Worm (Caenorhabditis elegans) whole organism, L3 larva: Measurements from ENCODE around the gene srg-32.

Experiments used
- elt-1 ChIP-seq: fragments of 150-350 bp; optimal IDR thresholded peaks from 2 replicates; lab custom pipeline; 2014; ENCODE audit warnings: missing biosample characterization, missing genetic modification characterization
- fos-1 ChIP-seq: fragments of 150-350 bp; optimal IDR thresholded peaks from 2 replicates; lab custom pipeline; 2014; ENCODE audit warnings: missing biosample characterization, missing genetic modification characterization
- mml-1 ChIP-seq: fragments of 150-350 bp; sonication (generic microtip); optimal IDR thresholded peaks from 3 replicates; lab custom pipeline; 2014; ENCODE audit warnings: missing biosample characterization, missing genetic modification characterization
- nhr-12 ChIP-seq: fragments of 150-350 bp; optimal IDR thresholded peaks from 2 replicates; lab custom pipeline; 2014; ENCODE audit warnings: missing biosample characterization, missing genetic modification characterization
- nhr-77 ChIP-seq: fragments of 150-350 bp; optimal IDR thresholded peaks from 2 replicates; lab custom pipeline; 2014; ENCODE audit warnings: missing biosample characterization, missing genetic modification characterization

DNA sequence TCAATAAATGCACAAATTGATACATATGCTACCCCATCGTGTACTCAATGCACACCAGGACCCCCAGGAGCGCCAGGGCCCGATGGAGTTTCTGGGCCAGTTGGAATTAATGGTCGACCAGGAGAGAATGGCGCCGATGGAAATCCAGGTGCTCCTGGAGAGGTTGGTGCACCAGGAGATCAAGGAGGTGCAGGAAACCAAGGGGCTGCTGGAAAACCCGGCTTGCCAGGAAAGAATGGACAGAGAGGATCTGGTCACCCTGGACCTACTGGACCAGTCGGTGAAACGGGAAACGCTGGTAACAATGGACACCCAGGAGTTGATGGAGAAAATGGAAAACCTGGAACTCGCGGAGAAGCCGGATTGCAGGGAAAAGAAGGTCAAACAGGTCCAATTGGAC, 27.0 kb downstream of the srg-32 start:
- TF ChIP-seq mml-1 (tag; lab: Kevin White, UChicago) = no peak
- TF ChIP-seq elt-1 (tag; lab: Kevin White, UChicago) = no peak
- no peak for TF ChIP-seq nhr-12 (tag; lab: Kevin White, UChicago)
- TF ChIP-seq fos-1 (tag; lab: Kevin White, UChicago) = no peak
- TF ChIP-seq nhr-77 (tag; lab: Kevin White, UChicago) = no peak
